Worm (Caenorhabditis elegans) whole organism, L1 larva: ENCODE measurements around the gene lem-4.
A peak's percentile ranks its signal among the peaks of the same experiment; 100 is the strongest.

Experiments used
- C04F5.9 ChIP-seq: sonication (generic microtip); optimal IDR thresholded peaks from 2 replicates; lab custom pipeline; 2016; ENCODE audit warnings: missing genetic modification characterization, missing compliant biosample characterization
- C16A3.4 ChIP-seq: fragments of 150-350 bp; optimal IDR thresholded peaks from 2 replicates; lab custom pipeline; 2014; ENCODE audit warnings: missing biosample characterization, missing genetic modification characterization
- aly-2 ChIP-seq: fragments of 150-350 bp; optimal IDR thresholded peaks from 2 replicates; lab custom pipeline; 2014; ENCODE audit warnings: missing biosample characterization, missing genetic modification characterization
- ama-1 ChIP-seq: fragments of 150-350 bp; optimal IDR thresholded peaks from 2 replicates; lab custom pipeline; 2014
- ceh-82 ChIP-seq, 3 experiments: fragments of 150-350 bp in 1 of 3; sonication (generic microtip) in 2 of 3; optimal IDR thresholded peaks; 2 replicates each; lab custom pipeline; 2014 to 2017; ENCODE audit warnings: missing biosample characterization in 3 of 3, missing genetic modification characterization in 3 of 3
- ceh-90 ChIP-seq: sonication (generic microtip); optimal IDR thresholded peaks from 2 replicates; lab custom pipeline; 2016; ENCODE audit warnings: missing genetic modification characterization, missing compliant biosample characterization
- dpl-1 ChIP-seq, 3 experiments: fragments of 150-350 bp in 2 of 3; sonication (generic microtip) in 1 of 3; optimal IDR thresholded peaks; 2 replicates each; lab custom pipeline; 2014 to 2017; ENCODE audit warnings: missing biosample characterization in 3 of 3, missing genetic modification characterization in 3 of 3, missing genetic modification reagents in 3 of 3
- dsc-1 ChIP-seq: sonication (generic microtip); optimal IDR thresholded peaks from 2 replicates; lab custom pipeline; 2016; ENCODE audit warnings: mild to moderate bottlenecking, missing genetic modification characterization, missing compliant biosample characterization
- efl-1 ChIP-seq, 4 experiments: fragments of 150-350 bp; optimal IDR thresholded peaks in 3 of 4; peaks in 1 of 4; 1 replicate in 1 of 4; 2 replicates in 3 of 4; lab custom pipeline; 2014; ENCODE audit warnings: missing biosample characterization in 2 of 4, missing genetic modification characterization in 2 of 4, missing genetic modification reagents in 2 of 4
- efl-3 ChIP-seq: fragments of 200-800 bp; sonication (Bioruptor generic); optimal IDR thresholded peaks from 2 replicates; lab custom pipeline; 2018; ENCODE audit warnings: mild to moderate bottlenecking, missing genetic modification characterization, missing compliant biosample characterization
- egl-27 ChIP-seq, 2 experiments: fragments of 150-350 bp in 1 of 2; sonication (generic microtip); optimal IDR thresholded peaks; 3 replicates each; lab custom pipeline; 2017 to 2018; ENCODE audit warnings: missing biosample characterization in 2 of 2, missing genetic modification characterization in 2 of 2, missing genetic modification reagents in 2 of 2
- elt-2 ChIP-seq: sonication (generic microtip); optimal IDR thresholded peaks from 2 replicates; lab custom pipeline; 2016; ENCODE audit warnings: missing genetic modification characterization, mild to moderate bottlenecking, inconsistent platforms, missing compliant biosample characterization, missing genetic modification reagents
- elt-3 ChIP-seq, 6 experiments: fragments of 150-350 bp in 1 of 6; sonication (generic microtip); optimal IDR thresholded peaks; 2 replicates each; lab custom pipeline; 2017 to 2018; ENCODE audit warnings: missing biosample characterization in 6 of 6, missing genetic modification characterization in 6 of 6, inconsistent platforms in 1 of 6
- fkh-8 ChIP-seq: sonication (generic microtip); optimal IDR thresholded peaks from 2 replicates; lab custom pipeline; 2016; ENCODE audit warnings: mild to moderate bottlenecking, missing genetic modification characterization, missing compliant biosample characterization
- fos-1 ChIP-seq: fragments of 150-350 bp; optimal IDR thresholded peaks from 2 replicates; lab custom pipeline; 2014; ENCODE audit warnings: missing biosample characterization, missing genetic modification characterization
- grh-1 ChIP-seq: fragments of 200-800 bp; sonication (Bioruptor generic); IDR thresholded peaks from 2 replicates; pipeline ENCODE4 v1.3.6; 2022; ENCODE audit warnings: missing genetic modification reagents, missing genetic modification characterization, missing compliant biosample characterization
- hlh-17 ChIP-seq: fragments of 200-800 bp; sonication (Bioruptor generic); optimal IDR thresholded peaks from 2 replicates; lab custom pipeline; 2018; ENCODE audit warnings: missing genetic modification characterization, mild to moderate bottlenecking, missing compliant biosample characterization, moderate library complexity, borderline replicate concordance
- irx-1 ChIP-seq: sonication (generic microtip); optimal IDR thresholded peaks from 2 replicates; lab custom pipeline; 2016; ENCODE audit warnings: missing genetic modification characterization, missing compliant biosample characterization
- isw-1 ChIP-seq: fragments of 200-800 bp; sonication (Bioruptor generic); IDR thresholded peaks from 2 replicates; pipeline ENCODE4 v1.3.6; 2022; ENCODE audit warnings: missing genetic modification characterization, missing compliant biosample characterization
- jun-1 ChIP-seq: fragments of 150-350 bp; optimal IDR thresholded peaks from 2 replicates; lab custom pipeline; 2014; ENCODE audit warnings: missing biosample characterization, missing genetic modification reagents, missing genetic modification characterization
- lin-14 ChIP-seq: fragments of 200-800 bp; sonication (Bioruptor generic); optimal IDR thresholded peaks from 2 replicates; lab custom pipeline; 2018; ENCODE audit warnings: mild to moderate bottlenecking, missing genetic modification characterization, moderate library complexity, missing compliant biosample characterization
- lin-15B ChIP-seq: fragments of 150-350 bp; sonication (generic microtip); optimal IDR thresholded peaks from 3 replicates; lab custom pipeline; 2014; ENCODE audit warnings: missing biosample characterization, missing genetic modification characterization
- lin-35 ChIP-seq, 2 experiments: fragments of 150-350 bp; optimal IDR thresholded peaks; 2 replicates each; lab custom pipeline; 2014; ENCODE audit warnings: missing biosample characterization in 2 of 2, missing genetic modification characterization in 2 of 2, missing genetic modification reagents in 2 of 2
- lin-39 ChIP-seq: fragments of 150-350 bp; optimal IDR thresholded peaks from 2 replicates; lab custom pipeline; 2014; ENCODE audit warnings: missing biosample characterization, missing genetic modification reagents, missing genetic modification characterization
- lsy-2 ChIP-seq, 2 experiments: fragments of 150-350 bp; optimal IDR thresholded peaks; 2 replicates each; lab custom pipeline; 2014; ENCODE audit warnings: missing biosample characterization in 2 of 2, missing genetic modification characterization in 2 of 2
- mab-9 ChIP-seq: fragments of 200-800 bp; sonication (Bioruptor generic); IDR thresholded peaks from 2 replicates; pipeline ENCODE4 v1.3.6; 2022; ENCODE audit warnings: missing genetic modification reagents, missing genetic modification characterization, missing compliant biosample characterization
- mdl-1 ChIP-seq, 2 experiments: fragments of 150-350 bp; optimal IDR thresholded peaks; 2 replicates each; lab custom pipeline; 2014 to 2017; ENCODE audit warnings: missing biosample characterization in 2 of 2, missing genetic modification characterization in 2 of 2, inconsistent platforms in 1 of 2
- mep-1 ChIP-seq: fragments of 150-350 bp; optimal IDR thresholded peaks from 2 replicates; lab custom pipeline; 2014; ENCODE audit warnings: missing biosample characterization, missing genetic modification characterization
- nhr-11 ChIP-seq: fragments of 150-350 bp; optimal IDR thresholded peaks from 2 replicates; lab custom pipeline; 2014; ENCODE audit warnings: missing biosample characterization, missing genetic modification characterization
- nhr-237 ChIP-seq: fragments of 150-350 bp; optimal IDR thresholded peaks from 2 replicates; lab custom pipeline; 2014; ENCODE audit warnings: missing biosample characterization, missing genetic modification characterization
- nhr-71 ChIP-seq: sonication (generic microtip); optimal IDR thresholded peaks from 2 replicates; lab custom pipeline; 2016; ENCODE audit warnings: mild to moderate bottlenecking, missing genetic modification characterization, moderate library complexity, missing compliant biosample characterization
- nhr-77 ChIP-seq: fragments of 150-350 bp; optimal IDR thresholded peaks from 2 replicates; lab custom pipeline; 2014; ENCODE audit warnings: missing biosample characterization, missing genetic modification characterization
- nhr-90 ChIP-seq: sonication (generic microtip); optimal IDR thresholded peaks from 2 replicates; lab custom pipeline; 2016; ENCODE audit warnings: mild to moderate bottlenecking, missing genetic modification characterization, missing compliant biosample characterization; ENCODE audit not compliant: poor library complexity
- pag-3 ChIP-seq: sonication (generic microtip); optimal IDR thresholded peaks from 2 replicates; lab custom pipeline; 2017; ENCODE audit warnings: missing genetic modification characterization, mild to moderate bottlenecking, missing compliant biosample characterization, antibody characterized with exemption, borderline replicate concordance; ENCODE audit not compliant: insufficient read depth
- pax-3 ChIP-seq: fragments of 200-800 bp; sonication (Bioruptor generic); optimal IDR thresholded peaks from 2 replicates; lab custom pipeline; 2018; ENCODE audit warnings: mild to moderate bottlenecking, missing genetic modification characterization, moderate library complexity, missing compliant biosample characterization
- rnt-1 ChIP-seq: sonication (generic microtip); optimal IDR thresholded peaks from 2 replicates; lab custom pipeline; 2016; ENCODE audit warnings: mild to moderate bottlenecking, missing genetic modification characterization, moderate library complexity, missing compliant biosample characterization
- snpc-4 ChIP-seq: fragments of 150-350 bp; optimal IDR thresholded peaks from 2 replicates; lab custom pipeline; 2014; ENCODE audit warnings: missing biosample characterization, missing genetic modification characterization
- sptf-1 ChIP-seq: fragments of 150-350 bp; optimal IDR thresholded peaks from 2 replicates; lab custom pipeline; 2014; ENCODE audit warnings: missing biosample characterization, missing genetic modification characterization
- sup-37 ChIP-seq: fragments of 200-800 bp; sonication (Bioruptor generic); optimal IDR thresholded peaks from 2 replicates; lab custom pipeline; 2018; ENCODE audit warnings: mild to moderate bottlenecking, missing genetic modification characterization, missing compliant biosample characterization
- swsn-7 ChIP-seq: sonication (generic microtip); optimal IDR thresholded peaks from 2 replicates; lab custom pipeline; 2016; ENCODE audit warnings: missing genetic modification characterization, missing compliant biosample characterization
- tbx-2 ChIP-seq: sonication (generic microtip); optimal IDR thresholded peaks from 2 replicates; lab custom pipeline; 2016; ENCODE audit warnings: missing genetic modification characterization, missing compliant biosample characterization
- tlp-1 ChIP-seq: fragments of 150-350 bp; optimal IDR thresholded peaks from 2 replicates; lab custom pipeline; 2014; ENCODE audit warnings: missing biosample characterization, missing genetic modification characterization
- unc-30 ChIP-seq: sonication (generic microtip); optimal IDR thresholded peaks from 2 replicates; lab custom pipeline; 2017; ENCODE audit warnings: missing biosample characterization, missing genetic modification characterization
- unc-62 ChIP-seq: fragments of 150-350 bp; optimal IDR thresholded peaks from 2 replicates; lab custom pipeline; 2014; ENCODE audit warnings: missing biosample characterization, missing genetic modification reagents, missing genetic modification characterization
- unc-86 ChIP-seq: sonication (generic microtip); optimal IDR thresholded peaks from 2 replicates; lab custom pipeline; 2016; ENCODE audit warnings: missing genetic modification characterization, missing compliant biosample characterization
- xbp-1 ChIP-seq: sonication (generic microtip); optimal IDR thresholded peaks from 2 replicates; lab custom pipeline; 2016; ENCODE audit warnings: missing genetic modification characterization, missing compliant biosample characterization
- zag-1 ChIP-seq: fragments of 150-350 bp; optimal IDR thresholded peaks from 2 replicates; lab custom pipeline; 2014; ENCODE audit warnings: missing biosample characterization, missing genetic modification characterization
- ztf-4 ChIP-seq: fragments of 150-350 bp; optimal IDR thresholded peaks from 2 replicates; lab custom pipeline; 2014; ENCODE audit warnings: missing biosample characterization, missing genetic modification characterization

The lem-4 gene

ce11 chrIV:868723-869122, 14.1 kb upstream of the lem-4 start:
- TF ChIP-seq snpc-4 (tag; lab: Kevin White, UChicago), result no peak
- TF ChIP-seq unc-30 (tag; lab: Kevin White, UChicago), result no peak
- TF ChIP-seq dpl-1 (GFP tag; optimal IDR thresholded peaks at IDR 0.05; lab: Kevin White, UChicago), result no peak
- no peak for TF ChIP-seq swsn-7 (tag; lab: Kevin White, UChicago)
- no peak for TF ChIP-seq tbx-2 (tag; lab: Kevin White, UChicago)
- no peak for TF ChIP-seq lin-39 (tag; lab: Kevin White, UChicago)
- TF ChIP-seq nhr-77 (tag; lab: Kevin White, UChicago), result no peak
- no peak for TF ChIP-seq tlp-1
- TF ChIP-seq lin-35 (GFP tag; optimal IDR thresholded peaks at IDR 0.05; lab: Kevin White, UChicago), result no peak
- TF ChIP-seq xbp-1 (tag; lab: Kevin White, UChicago), result no peak
- TF ChIP-seq nhr-11 (tag; lab: Kevin White, UChicago), result no peak
- no peak for TF ChIP-seq sptf-1 (tag; lab: Kevin White, UChicago)
- TF ChIP-seq aly-2 (tag; lab: Kevin White, UChicago), result no peak
- no peak for TF ChIP-seq pag-3 (tag; lab: Kevin White, UChicago)
- TF ChIP-seq nhr-237 (tag; lab: Kevin White, UChicago), result no peak
- no peak for TF ChIP-seq mdl-1 (tag; optimal IDR thresholded peaks at IDR 0.05; lab: Kevin White, UChicago)
- no peak for TF ChIP-seq mab-9 (GFP tag; lab: Robert Waterston, UW)

DNA sequence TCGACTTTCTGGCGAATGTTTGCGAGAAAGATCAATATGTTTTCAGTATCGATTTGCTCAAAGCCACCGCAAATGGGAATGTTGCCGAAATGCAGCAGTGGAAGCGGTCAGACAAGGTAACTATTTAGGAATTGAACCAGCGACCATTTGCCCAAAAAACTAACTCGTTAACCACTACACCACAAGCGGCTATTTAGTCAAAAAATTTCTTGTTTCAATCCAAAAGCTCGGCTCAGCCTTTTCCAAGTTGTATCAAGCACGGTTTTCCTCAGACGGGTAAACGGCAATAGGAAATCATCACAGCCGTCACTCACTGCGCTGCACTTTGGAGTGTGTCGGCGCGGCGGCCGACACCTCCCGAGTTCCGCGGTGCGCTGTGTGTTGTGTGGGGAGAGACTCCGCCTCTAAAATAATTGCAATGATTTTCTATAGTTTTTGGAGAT, 12.3 kb upstream of the lem-4 start:
- TF ChIP-seq pax-3 (tag; lab: Kevin White, UChicago) (peak; percentile 39), dsc-1 (tag; lab: Kevin White, UChicago) (peak; percentile 80), fos-1 (tag; lab: Kevin White, UChicago) (peak; percentile 73), ceh-82 (tag; optimal IDR thresholded peaks at IDR 0.05; lab: Kevin White, UChicago) (peak; percentile 63 to 76 (median 66)), zag-1 (no peak), jun-1 (tag; lab: Kevin White, UChicago) (peak; percentile 59), elt-3 (tag; optimal IDR thresholded peaks at IDR 0.05; lab: Kevin White, UChicago) (peak in 3 of 6 experiments; percentile 61 to 69 (median 67)), efl-1 (optimal IDR thresholded peaks at IDR 0.05; lab: Kevin White, UChicago) (peak; percentile 78 to 82), efl-1 (GFP tag; optimal IDR thresholded peaks at IDR 0.05 in 1 of 2; lab: Kevin White, UChicago) (peak; percentile 69 to 98), dpl-1 (GFP tag; optimal IDR thresholded peaks at IDR 0.05; lab: Kevin White, UChicago) (peak; percentile 65 to 75 (median 72)), lin-39 (tag; lab: Kevin White, UChicago) (peak; percentile 68), isw-1 (no peak), unc-86 (tag; lab: Kevin White, UChicago) (peak; percentile 44), ama-1 (lab: Kevin White, UChicago) (peak; percentile 94), xbp-1 (tag; lab: Kevin White, UChicago) (peak; percentile 64), snpc-4 (tag; lab: Kevin White, UChicago) (peak; percentile 99), aly-2 (tag; lab: Kevin White, UChicago) (peak; percentile 53), C16A3.4 (tag; lab: Kevin White, UChicago) (peak; percentile 10), pag-3 (tag; lab: Kevin White, UChicago) (peak; percentile 29), C04F5.9 (tag; lab: Kevin White, UChicago) (peak; percentile 29), lsy-2 (tag; optimal IDR thresholded peaks at IDR 0.05; lab: Kevin White, UChicago) (peak; percentile 59 to 70), elt-2 (peak; percentile 75), sup-37 (GFP tag; lab: Kevin White, UChicago) (peak; percentile 80), nhr-90 (tag; lab: Kevin White, UChicago) (peak; percentile 95), lin-15B (tag; lab: Kevin White, UChicago) (peak; percentile 52), ztf-4 (tag; lab: Kevin White, UChicago) (peak; percentile 19), efl-3 (GFP tag; lab: Kevin White, UChicago) (peak; percentile 48), nhr-71 (tag; lab: Kevin White, UChicago) (peak; percentile 90), hlh-17 (GFP tag; lab: Kevin White, UChicago) (no peak), lin-35 (GFP tag; optimal IDR thresholded peaks at IDR 0.05; lab: Kevin White, UChicago) (peak; percentile 74 to 84), irx-1 (tag; lab: Kevin White, UChicago) (peak; percentile 65), ceh-90 (tag; lab: Kevin White, UChicago) (no peak), nhr-11 (tag; lab: Kevin White, UChicago) (peak; percentile 54), grh-1 (peak; percentile 76), lin-14 (GFP tag; lab: Kevin White, UChicago) (peak; percentile 77), mep-1 (peak; percentile 78), rnt-1 (tag; lab: Kevin White, UChicago) (peak; percentile 89), unc-62 (GFP tag; lab: Kevin White, UChicago) (no peak), egl-27 (tag; optimal IDR thresholded peaks at IDR 0.05; lab: Kevin White, UChicago) (no peak), mdl-1 (tag; optimal IDR thresholded peaks at IDR 0.05; lab: Kevin White, UChicago) (peak in 1 of 2 experiments; percentile 65), fkh-8 (peak; percentile 29), mab-9 (GFP tag; lab: Robert Waterston, UW) (no peak)
